Fruit fly (Drosophila melanogaster): ENCODE results near the gene CG7294.

DNA sequence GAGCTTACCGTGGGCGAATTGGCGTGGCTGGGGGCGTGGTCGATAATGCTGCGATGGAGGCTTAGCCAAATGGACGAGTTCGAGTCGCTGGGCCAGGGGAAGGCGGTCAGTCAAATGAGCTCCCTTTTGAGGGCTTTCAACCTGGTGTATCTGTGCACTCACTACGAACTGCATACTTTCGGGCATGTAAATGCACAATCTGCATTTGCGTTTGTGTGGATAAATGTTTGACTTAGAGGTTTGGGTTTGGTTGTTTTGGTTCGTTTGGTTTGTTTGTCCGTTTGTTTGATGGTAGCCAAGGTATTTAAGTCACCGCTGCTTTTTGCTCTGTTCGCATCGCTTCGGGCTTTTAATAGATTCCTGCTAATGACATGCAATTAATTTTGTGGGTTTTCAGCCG, 22.1 kb upstream of the CG7294 start:
- no peak for TF ChIP-seq CG32264 (GFP tag; optimal IDR thresholded peaks at IDR 0.05)
- no peak for TF ChIP-seq Sp1 (GFP tag; optimal IDR thresholded peaks at IDR 0.05)

Data from whole organism, wandering third instar larva.